Worm (Caenorhabditis elegans): ENCODE measurements around the gene K01B6.4.

Gene K01B6.4

DNA sequence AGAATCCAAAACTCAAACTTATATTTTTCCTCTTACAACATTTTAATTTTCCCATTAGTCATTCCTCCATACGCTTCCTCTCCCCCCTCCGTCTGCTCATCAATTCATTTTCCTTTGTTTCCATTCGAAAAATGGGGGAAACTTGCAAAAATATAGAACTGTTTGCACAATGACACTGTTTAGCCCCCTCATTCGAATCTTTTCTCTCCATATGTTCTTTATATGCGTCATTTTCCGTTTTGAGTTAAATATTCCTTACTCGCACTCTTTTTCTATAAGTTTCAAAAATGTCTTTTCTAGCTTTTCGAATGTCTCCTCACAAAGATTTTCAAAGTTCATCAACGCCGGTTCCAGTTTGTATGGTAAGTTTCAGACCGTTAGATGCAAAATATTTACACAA, 40.3 kb downstream of the K01B6.4 start, which contains the start of gene M01A8.1:
TSS of gene M01A8.1 (plus strand) at position 301 of the 400 bp plus-strand sequence.
- no peak for TF ChIP-seq unc-62 (GFP tag; optimal IDR thresholded peaks at IDR 0.05)

DNA sequence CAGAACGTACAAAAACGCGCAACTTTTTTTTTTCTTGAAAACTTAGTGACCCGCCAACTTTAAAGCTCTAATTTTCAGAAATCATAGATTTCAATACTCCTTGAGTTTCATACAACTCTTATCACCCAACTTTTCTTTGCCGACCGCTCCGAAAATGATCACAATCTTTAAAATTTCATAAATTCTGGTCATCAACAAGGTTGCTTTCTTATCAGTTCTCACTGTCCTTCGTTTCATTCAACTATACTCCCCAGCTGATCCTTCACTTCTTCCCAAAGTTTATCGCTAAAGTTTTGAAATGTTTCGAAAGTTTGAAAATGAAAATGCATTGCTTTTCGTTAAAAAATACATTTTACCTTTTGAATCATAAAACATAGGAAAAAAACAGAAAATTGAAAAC, 41.4 kb downstream of the K01B6.4 start:
- no peak for TF ChIP-seq unc-62 (GFP tag; optimal IDR thresholded peaks at IDR 0.05)

DNA sequence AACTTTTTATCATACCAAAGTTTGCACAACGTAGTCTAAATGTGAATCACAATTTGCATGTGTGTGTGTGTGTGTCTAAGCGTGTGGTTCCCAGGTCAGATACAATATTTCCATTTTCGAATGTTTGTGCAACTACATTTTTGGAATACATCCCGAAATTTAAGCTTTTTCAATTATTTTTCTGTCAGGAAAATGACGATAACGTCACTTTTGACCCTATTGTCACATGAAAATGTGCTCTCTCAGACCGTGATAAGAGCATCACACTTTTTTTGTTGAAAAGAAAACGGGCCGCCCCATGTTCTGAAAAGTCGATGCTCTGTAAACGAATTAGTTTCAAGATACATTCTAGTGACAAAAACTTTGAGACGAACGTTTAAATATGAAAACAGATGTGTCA, 42.3 kb downstream of the K01B6.4 start:
- TF ChIP-seq unc-62 (GFP tag; optimal IDR thresholded peaks at IDR 0.05): no peak

DNA sequence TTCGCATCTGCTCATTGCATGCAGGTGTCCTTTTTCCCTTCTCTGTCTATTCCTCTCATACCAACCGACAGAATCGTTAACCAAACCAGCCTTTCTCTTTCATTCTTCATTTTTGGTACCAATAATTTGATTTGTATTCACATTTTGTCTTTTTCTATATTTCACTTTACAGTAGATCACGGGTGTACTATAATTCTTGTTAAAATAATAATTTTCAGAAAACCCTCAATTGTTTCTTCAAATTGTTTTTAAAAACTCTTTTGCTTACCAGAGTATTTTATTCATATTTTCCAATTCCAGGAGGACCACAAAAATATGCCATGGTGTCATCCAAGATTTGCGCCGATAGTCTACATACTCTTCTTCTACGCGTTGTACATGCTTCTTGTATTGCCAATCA, 46.5 kb downstream of the K01B6.4 start, which contains the start of gene T02C1.2:
TSS of gene T02C1.2 (plus strand) at position 301 of the 400 bp plus-strand sequence.
- TF ChIP-seq unc-62 (GFP tag; optimal IDR thresholded peaks at IDR 0.05): no peak

DNA sequence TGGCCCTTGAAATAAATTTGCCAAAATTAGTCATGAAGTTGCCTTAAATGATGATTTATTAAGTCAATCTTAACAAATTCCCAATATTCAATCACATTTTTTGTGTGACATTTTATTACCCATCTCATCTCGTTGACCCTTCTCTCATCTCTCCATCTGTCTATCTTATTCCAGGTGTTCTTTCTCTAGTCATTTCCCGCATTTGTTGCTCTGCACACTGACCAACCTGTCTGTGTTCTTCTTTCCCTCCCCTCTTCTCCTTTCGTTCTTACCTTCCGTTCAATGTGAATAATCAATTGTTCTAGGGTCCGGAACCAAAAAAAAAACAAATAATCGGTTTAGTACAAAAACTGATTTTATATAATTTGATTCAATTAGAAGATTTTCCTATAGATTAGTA, 50.0 kb downstream of the K01B6.4 start, which contains the start of gene T02C1.1:
TSS of gene T02C1.1 (plus strand) at position 305 of the 400 bp plus-strand sequence.
- TF ChIP-seq unc-62 (GFP tag; optimal IDR thresholded peaks at IDR 0.05): no peak

Data from whole organism, dauer.